Fruit fly (Drosophila melanogaster): Measurements from ENCODE around the gene dnk.
A peak's percentile ranks its signal among the peaks of the same experiment; 100 is the strongest.

dnk gene

DNA sequence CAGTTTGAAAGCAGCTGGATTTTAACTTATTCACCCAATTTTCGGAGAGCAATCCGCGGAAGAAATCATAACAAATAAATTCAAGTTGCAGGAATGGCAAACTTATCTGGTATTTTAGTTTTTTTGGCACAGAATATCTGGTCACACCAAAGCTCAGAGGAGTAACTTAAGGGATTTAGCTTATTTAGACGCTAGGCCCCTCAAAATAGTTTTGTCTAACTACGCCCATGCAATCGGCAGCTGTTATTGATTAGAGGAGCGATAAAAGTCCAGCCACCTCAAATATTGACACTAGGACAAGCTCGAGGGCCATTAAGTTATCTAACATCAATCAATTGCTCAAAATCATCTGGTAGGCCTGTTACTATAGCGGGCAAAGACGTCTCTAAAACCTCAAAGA is 48.0 kb downstream of the dnk start, which contains the start of the genes GatA and P5cr (continued):
- TF ChIP-seq CG18599 (GFP tag; optimal IDR thresholded peaks at IDR 0.05) = peak; percentile 88
- TF ChIP-seq CG3407 (GFP tag; optimal IDR thresholded peaks at IDR 0.05) = peak; percentile 10
- TF ChIP-seq Ptx1 (GFP tag; IDR thresholded peaks at IDR 0.05) = peak; percentile 84
- peak; percentile 65 for TF ChIP-seq da (GFP tag; optimal IDR thresholded peaks at IDR 0.05)
- TF ChIP-seq CG14014 (GFP tag; IDR thresholded peaks at IDR 0.05) = peak; percentile 90
- peak; percentile 60 for TF ChIP-seq Oli (tag; optimal IDR thresholded peaks at IDR 0.05)
- peak; percentile 91 for TF ChIP-seq ind (GFP tag; optimal IDR thresholded peaks at IDR 0.05)
- peak; percentile 82 for TF ChIP-seq CG1647 (GFP tag; optimal IDR thresholded peaks at IDR 0.05)
- TF ChIP-seq Lhr (GFP tag; optimal IDR thresholded peaks at IDR 0.05) = no peak
- TF ChIP-seq Pdp1 (GFP tag; optimal IDR thresholded peaks at IDR 0.05) = peak; percentile 85 to 86
- TF ChIP-seq lola (GFP tag; optimal IDR thresholded peaks at IDR 0.05) = no peak
- TF ChIP-seq CG11696 (GFP tag; IDR thresholded peaks at IDR 0.05) = 0 out of 2 replicates have a peak, but pooled peaks have one; percentile 32
- TF ChIP-seq emc (GFP tag; optimal IDR thresholded peaks at IDR 0.05) = peak; percentile 77
- TF ChIP-seq CG33557 (GFP tag; optimal IDR thresholded peaks at IDR 0.05) = no peak
- TF ChIP-seq CG10462 (GFP tag; optimal IDR thresholded peaks at IDR 0.05) = peak; percentile 8
- TF ChIP-seq Dfd (GFP tag; optimal IDR thresholded peaks at IDR 0.05) = no peak
- peak; percentile 80 for TF ChIP-seq ranshi (GFP tag; IDR thresholded peaks at IDR 0.05)
- TF ChIP-seq sens-2 (GFP tag; IDR thresholded peaks at IDR 0.05) = 0 out of 2 replicates have a peak, but pooled peaks have one; percentile 34
- peak; percentile 78 for TF ChIP-seq wdn (GFP tag; IDR thresholded peaks at IDR 0.05)
- TF ChIP-seq Scr (GFP tag; IDR thresholded peaks at IDR 0.05; ENCODE audit: partially characterized antibody) = no peak
- TF ChIP-seq tin (GFP tag; optimal IDR thresholded peaks at IDR 0.05) = peak; percentile 84
- TF ChIP-seq chif (GFP tag; optimal IDR thresholded peaks at IDR 0.05) = peak; percentile 73 to 76
- peak; percentile 55 for TF ChIP-seq ewg (GFP tag; optimal IDR thresholded peaks at IDR 0.05)
- peak; percentile 75 for TF ChIP-seq CG33213 (GFP tag; optimal IDR thresholded peaks at IDR 0.05)
- TF ChIP-seq en (GFP tag; optimal IDR thresholded peaks at IDR 0.05) = peak; percentile 68
- peak; percentile 86 for TF ChIP-seq bab2 (GFP tag; optimal IDR thresholded peaks at IDR 0.05)
- peak; percentile 91 for TF ChIP-seq dysf (GFP tag; IDR thresholded peaks at IDR 0.05)
- TF ChIP-seq CG12104 (GFP tag; optimal IDR thresholded peaks at IDR 0.05) = peak; percentile 3
- TF ChIP-seq CG2120 (GFP tag; optimal IDR thresholded peaks at IDR 0.05) = peak; percentile 97
- peak; percentile 72 for TF ChIP-seq dm (GFP tag; optimal IDR thresholded peaks at IDR 0.05)
- TF ChIP-seq CG14710 (tag; optimal IDR thresholded peaks at IDR 0.05) = peak; percentile 11
- peak; percentile 26 for TF ChIP-seq cato (GFP tag; optimal IDR thresholded peaks at IDR 0.05; ENCODE audit: borderline replicate concordance)
- TF ChIP-seq CG17385 (GFP tag; optimal IDR thresholded peaks at IDR 0.05) = peak; percentile 72
- TF ChIP-seq CG7786 (GFP tag; optimal IDR thresholded peaks at IDR 0.05) = peak; percentile 90
- TF ChIP-seq stwl (tag; optimal IDR thresholded peaks at IDR 0.05) = no peak
- peak; percentile 97 for TF ChIP-seq lilli (GFP tag; optimal IDR thresholded peaks at IDR 0.05)
- peak; percentile 91 for TF ChIP-seq Drgx (GFP tag; IDR thresholded peaks at IDR 0.05)
- peak; percentile 67 for TF ChIP-seq cwo (GFP tag; optimal IDR thresholded peaks at IDR 0.05)
- TF ChIP-seq Hmx (GFP tag; optimal IDR thresholded peaks at IDR 0.05) = no peak
- TF ChIP-seq Fer1 (GFP tag; optimal IDR thresholded peaks at IDR 0.05) = peak; percentile 81
- no peak for TF ChIP-seq corto (GFP tag; optimal IDR thresholded peaks at IDR 0.05)
- TF ChIP-seq cg (GFP tag; optimal IDR thresholded peaks at IDR 0.05) = no peak
- peak; percentile 61 for TF ChIP-seq CG6683 (GFP tag; optimal IDR thresholded peaks at IDR 0.05)
- no peak for TF ChIP-seq run (tag; optimal IDR thresholded peaks at IDR 0.05)
- peak; percentile 97 for TF ChIP-seq Ets65A (GFP tag)
- peak; percentile 96 for TF ChIP-seq CG9932 (GFP tag; IDR thresholded peaks at IDR 0.05)
- no peak for TF ChIP-seq CG32767 (GFP tag; IDR thresholded peaks at IDR 0.05)
- TF ChIP-seq CG17829 (tag; optimal IDR thresholded peaks at IDR 0.05) = peak; percentile 49
- TF ChIP-seq fu2 (GFP tag; optimal IDR thresholded peaks at IDR 0.05) = peak; percentile 92
- TF ChIP-seq CG6272 (GFP tag; IDR thresholded peaks at IDR 0.05) = peak; percentile 68; the same call in 1 of the 2 replicates
- peak; percentile 52; the same call in 1 of the 3 replicates for TF ChIP-seq CG2199 (GFP tag; IDR thresholded peaks at IDR 0.05)

Measured in whole organism, embryonic.